Fruit fly (Drosophila melanogaster): Measurements from ENCODE around the gene CIAPIN1.

DNA sequence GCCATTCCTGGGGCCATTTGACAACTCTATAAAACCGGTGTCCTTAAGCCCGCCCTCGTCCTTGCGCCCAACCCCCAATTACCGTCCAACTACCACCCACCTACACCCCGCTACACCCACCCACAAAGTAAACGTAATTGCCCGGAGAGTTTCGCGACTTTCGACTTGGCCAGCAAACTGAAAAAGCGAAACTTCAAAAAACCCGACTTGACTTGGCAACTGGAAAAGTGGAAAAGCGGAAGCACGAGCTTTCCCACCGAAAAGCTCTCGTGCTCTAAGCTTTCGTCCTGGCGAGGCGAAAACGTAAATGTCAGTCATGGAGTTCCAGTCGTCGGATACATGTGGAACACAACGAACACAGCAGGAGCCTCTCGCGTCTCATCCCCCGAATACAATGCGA, 22.6 kb downstream of the CIAPIN1 start, which contains the start of gene GABA-B-R1:
- no peak for TF ChIP-seq Sp1 (GFP tag; optimal IDR thresholded peaks at IDR 0.05)
- TF ChIP-seq h (GFP tag; optimal IDR thresholded peaks at IDR 0.05): no peak
- no peak for TF ChIP-seq pan (optimal IDR thresholded peaks at IDR 0.05)
- TF ChIP-seq tai (GFP tag; optimal IDR thresholded peaks at IDR 0.05): no peak
- no peak for TF ChIP-seq sage (GFP tag; optimal IDR thresholded peaks at IDR 0.05)
- no peak for TF ChIP-seq Mio (GFP tag; optimal IDR thresholded peaks at IDR 0.05)
- no peak for TF ChIP-seq HLH106 (tag; optimal IDR thresholded peaks at IDR 0.05)
- TF ChIP-seq woc (GFP tag; optimal IDR thresholded peaks at IDR 0.05): no peak
- no peak for TF ChIP-seq Hr78 (GFP tag; optimal IDR thresholded peaks at IDR 0.05)
- no peak for TF ChIP-seq OdsH (GFP tag; optimal IDR thresholded peaks at IDR 0.05)
- TF ChIP-seq psq (GFP tag; optimal IDR thresholded peaks at IDR 0.05): no peak
